Fruit fly (Drosophila melanogaster): ENCODE results near the gene dysf.

dysf gene

DNA sequence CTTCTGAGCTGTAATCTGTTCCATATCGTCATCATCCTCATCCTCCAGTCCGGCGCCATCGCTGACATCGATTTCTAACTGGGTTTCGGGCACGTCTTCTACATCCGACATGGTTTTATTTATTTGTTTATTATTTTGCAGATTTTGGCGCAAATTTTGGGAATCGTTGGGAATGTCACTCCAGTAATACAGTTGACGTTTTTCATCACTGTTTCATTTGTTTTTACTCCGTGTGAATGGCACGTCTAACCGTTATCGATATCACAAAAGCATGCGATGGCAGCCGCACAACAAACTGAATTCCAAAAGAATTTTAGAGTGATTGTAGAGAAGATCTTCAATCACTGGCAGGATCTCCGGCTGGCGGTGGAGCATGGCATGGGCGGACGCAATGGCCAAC is 42.1 kb downstream of the dysf start, which contains the start of the genes Sld5 and CG14543:
Gene Sld5 (minus strand): TSS at position 167 of the 400 bp plus-strand sequence.
Gene CG14543 (plus strand): TSS at position 250 of the 400 bp plus-strand sequence.
- peak; percentile 42 for TF ChIP-seq rgr (GFP tag; optimal IDR thresholded peaks at IDR 0.05)
- peak; percentile 44 for TF ChIP-seq Hnf4 (GFP tag; optimal IDR thresholded peaks at IDR 0.05)
- no peak for TF ChIP-seq pan (optimal IDR thresholded peaks at IDR 0.05)
- TF ChIP-seq br (GFP tag; optimal IDR thresholded peaks at IDR 0.05) = peak; percentile 10
- TF ChIP-seq CG32264 (GFP tag; optimal IDR thresholded peaks at IDR 0.05) = no peak
- TF ChIP-seq jim (GFP tag; optimal IDR thresholded peaks at IDR 0.05) = no peak
- TF ChIP-seq Rel (GFP tag; optimal IDR thresholded peaks at IDR 0.05) = no peak
- TF ChIP-seq Rel (tag; optimal IDR thresholded peaks at IDR 0.05) = peak; percentile 2
- peak in 1 of 2 experiments; percentile 37 for TF ChIP-seq foxo (GFP tag; optimal IDR thresholded peaks at IDR 0.05)
- no peak for TF ChIP-seq Hr78 (GFP tag; optimal IDR thresholded peaks at IDR 0.05)
- peak; percentile 2 for TF ChIP-seq Sp1 (GFP tag; optimal IDR thresholded peaks at IDR 0.05)
- peak; percentile 38 for TF ChIP-seq h (GFP tag; optimal IDR thresholded peaks at IDR 0.05)
- no peak for TF ChIP-seq dsf (GFP tag; optimal IDR thresholded peaks at IDR 0.05; ENCODE audit: borderline replicate concordance)
- no peak for TF ChIP-seq sage (GFP tag; optimal IDR thresholded peaks at IDR 0.05)
- no peak for TF ChIP-seq CG9705 (GFP tag; optimal IDR thresholded peaks at IDR 0.05)
- no peak for TF ChIP-seq N (GFP tag; optimal IDR thresholded peaks at IDR 0.05)
- TF ChIP-seq Jra (GFP tag; optimal IDR thresholded peaks at IDR 0.05) = no peak
- TF ChIP-seq sv (GFP tag; optimal IDR thresholded peaks at IDR 0.05) = no peak

DNA sequence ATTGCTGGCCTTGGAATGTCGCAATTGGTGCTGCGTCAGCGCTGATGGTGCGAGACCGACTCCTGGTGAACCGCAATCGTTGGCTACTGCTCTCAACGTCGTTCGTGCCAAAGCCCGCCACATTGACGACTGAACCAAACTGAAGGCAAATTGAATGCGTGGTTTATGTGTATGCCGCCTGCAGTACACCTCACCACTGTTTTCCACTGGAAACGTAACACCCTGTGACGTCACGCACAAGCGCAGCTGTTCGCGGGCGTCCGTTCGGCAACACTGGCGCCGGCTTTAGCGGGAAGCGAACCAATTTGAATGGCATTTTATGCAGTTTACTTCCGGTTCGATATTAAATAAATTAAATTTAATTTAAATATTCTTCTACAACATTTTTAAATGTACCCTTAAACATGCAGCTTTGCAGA is 43.3 kb downstream of the dysf start, which contains the start of gene Cmpk:
Gene Cmpk (minus strand): TSS at position 225 of the 419 bp plus-strand sequence.
- TF ChIP-seq Abd-B (GFP tag; optimal IDR thresholded peaks at IDR 0.05) (no peak), Mio (GFP tag; optimal IDR thresholded peaks at IDR 0.05) (peak; percentile 10), sv (GFP tag; optimal IDR thresholded peaks at IDR 0.05) (peak; percentile 33), Myc (optimal IDR thresholded peaks at IDR 0.05) (peak; percentile 8), Hr83 (GFP tag; optimal IDR thresholded peaks at IDR 0.05; ENCODE audit: poor library complexity, severe bottlenecking) (peak; percentile 97), Dif (GFP tag; optimal IDR thresholded peaks at IDR 0.05; ENCODE audit: partially characterized antibody) (peak; percentile 61), fru (GFP tag; optimal IDR thresholded peaks at IDR 0.05) (peak; percentile 72), pan (optimal IDR thresholded peaks at IDR 0.05) (no peak), OdsH (GFP tag; optimal IDR thresholded peaks at IDR 0.05) (peak; percentile 77), dmrt93B (GFP tag; optimal IDR thresholded peaks at IDR 0.05) (peak; percentile 74), Rel (GFP tag; optimal IDR thresholded peaks at IDR 0.05) (no peak), Rel (tag; optimal IDR thresholded peaks at IDR 0.05) (peak; percentile 72), HLH106 (tag; optimal IDR thresholded peaks at IDR 0.05) (peak; percentile 77), CG9705 (GFP tag; optimal IDR thresholded peaks at IDR 0.05) (peak; percentile 91), Hr78 (GFP tag; optimal IDR thresholded peaks at IDR 0.05) (no peak), Vsx2 (GFP tag; optimal IDR thresholded peaks at IDR 0.05; ENCODE audit: partially characterized antibody) (no peak), lola (GFP tag; optimal IDR thresholded peaks at IDR 0.05) (no peak), Dfd (GFP tag; optimal IDR thresholded peaks at IDR 0.05) (no peak), psq (GFP tag; optimal IDR thresholded peaks at IDR 0.05) (peak; percentile 58), Hnf4 (GFP tag; optimal IDR thresholded peaks at IDR 0.05) (no peak), tai (GFP tag; optimal IDR thresholded peaks at IDR 0.05) (no peak), dsf (GFP tag; optimal IDR thresholded peaks at IDR 0.05; ENCODE audit: borderline replicate concordance) (peak; percentile 0), GATAd (GFP tag; optimal IDR thresholded peaks at IDR 0.05) (no peak), usp (GFP tag; optimal IDR thresholded peaks at IDR 0.05) (no peak), woc (GFP tag; optimal IDR thresholded peaks at IDR 0.05) (peak; percentile 44), br (GFP tag; optimal IDR thresholded peaks at IDR 0.05) (peak; percentile 82), brk (GFP tag; optimal IDR thresholded peaks at IDR 0.05) (no peak), Jra (GFP tag; optimal IDR thresholded peaks at IDR 0.05) (peak; percentile 41), Sp1 (GFP tag; optimal IDR thresholded peaks at IDR 0.05) (peak; percentile 88), CrebA (GFP tag; optimal IDR thresholded peaks at IDR 0.05; ENCODE audit: borderline replicate concordance) (no peak), dl (GFP tag; optimal IDR thresholded peaks at IDR 0.05; ENCODE audit: insufficient read depth in 1 of 2, partially characterized antibody in 2 of 2) (no peak), rgr (GFP tag; optimal IDR thresholded peaks at IDR 0.05) (peak; percentile 92), ey (GFP tag; optimal IDR thresholded peaks at IDR 0.05) (peak; percentile 50), N (GFP tag; optimal IDR thresholded peaks at IDR 0.05) (no peak), jim (GFP tag; optimal IDR thresholded peaks at IDR 0.05) (no peak), sage (GFP tag; optimal IDR thresholded peaks at IDR 0.05) (peak; percentile 90), CG32264 (GFP tag; optimal IDR thresholded peaks at IDR 0.05) (peak; percentile 44), foxo (GFP tag; optimal IDR thresholded peaks at IDR 0.05) (peak; percentile 36 to 81), h (GFP tag; optimal IDR thresholded peaks at IDR 0.05) (peak; percentile 86)
